Fruit fly (Drosophila melanogaster) whole organism, adult: Measurements from ENCODE around the gene E2f2.
A peak's percentile ranks its signal among the peaks of the same experiment; 100 is the strongest.

Experiments
- CG11617 ChIP-seq: fragments of 200-800 bp; sonication (Bioruptor generic); optimal IDR thresholded peaks from 2 replicates; lab custom pipeline; 2017; ENCODE audit warnings: mild to moderate bottlenecking, missing biosample characterization, missing genetic modification reagents, missing genetic modification characterization
- CG12768 ChIP-seq: fragments of 200-800 bp; sonication (Bioruptor generic); optimal IDR thresholded peaks from 2 replicates; lab custom pipeline; 2017; ENCODE audit warnings: missing biosample characterization, missing genetic modification characterization, mild to moderate bottlenecking, moderate library complexity, missing genetic modification reagents
- CG14711 ChIP-seq: fragments of 200-800 bp; sonication (Bioruptor generic); optimal IDR thresholded peaks from 2 replicates; lab custom pipeline; 2018; ENCODE audit warnings: missing biosample characterization, mild to moderate bottlenecking, missing genetic modification characterization, moderate library complexity
- CG1620 ChIP-seq: fragments of 200-800 bp; sonication (Bioruptor generic); optimal IDR thresholded peaks from 2 replicates; lab custom pipeline; 2016; ENCODE audit warnings: missing biosample characterization, missing genetic modification characterization
- CG33017 ChIP-seq: fragments of 200-800 bp; sonication (Bioruptor generic); optimal IDR thresholded peaks from 2 replicates; lab custom pipeline; 2018; ENCODE audit warnings: missing biosample characterization, mild to moderate bottlenecking, missing genetic modification characterization, moderate library complexity
- CG5204 ChIP-seq: fragments of 200-800 bp; sonication (Bioruptor generic); optimal IDR thresholded peaks from 2 replicates; lab custom pipeline; 2016; ENCODE audit warnings: missing biosample characterization, missing genetic modification characterization
- CG7045 ChIP-seq: fragments of 200-800 bp; sonication (Bioruptor generic); optimal IDR thresholded peaks from 2 replicates; lab custom pipeline; 2017; ENCODE audit warnings: missing biosample characterization, mild to moderate bottlenecking, missing genetic modification characterization
- CG7101 ChIP-seq: fragments of 200-800 bp; sonication (Bioruptor generic); optimal IDR thresholded peaks from 2 replicates; lab custom pipeline; 2018; ENCODE audit warnings: missing biosample characterization, mild to moderate bottlenecking, missing genetic modification characterization, moderate library complexity
- Clk ChIP-seq: fragments of 200-800 bp; sonication (Bioruptor generic); optimal IDR thresholded peaks from 2 replicates; lab custom pipeline; 2017; ENCODE audit warnings: missing biosample characterization, missing genetic modification characterization
- Crg-1 ChIP-seq: fragments of 200-800 bp; sonication (Bioruptor generic); optimal IDR thresholded peaks from 2 replicates; lab custom pipeline; 2016; ENCODE audit warnings: missing biosample characterization, missing genetic modification characterization
- Hr96 ChIP-seq: fragments of 200-800 bp; sonication (Bioruptor generic); optimal IDR thresholded peaks from 2 replicates; lab custom pipeline; 2016; ENCODE audit warnings: missing biosample characterization, missing genetic modification characterization
- Mnt ChIP-seq: fragments of 200-800 bp; sonication (Bioruptor generic); optimal IDR thresholded peaks from 2 replicates; lab custom pipeline; 2016; ENCODE audit warnings: missing biosample characterization, mild to moderate bottlenecking, missing genetic modification characterization
- bab1 ChIP-seq: fragments of 200-800 bp; sonication (Bioruptor generic); optimal IDR thresholded peaks from 3 replicates; lab custom pipeline; 2019; ENCODE audit warnings: missing biosample characterization, mild to moderate bottlenecking, missing genetic modification characterization, moderate library complexity
- cic ChIP-seq: fragments of 200-800 bp; sonication (Bioruptor generic); optimal IDR thresholded peaks from 2 replicates; lab custom pipeline; 2017; ENCODE audit warnings: missing biosample characterization, mild to moderate bottlenecking, missing genetic modification characterization, moderate library complexity
- cnc ChIP-seq, 2 experiments: fragments of >200 bp; optimal IDR thresholded peaks; 2 replicates each; lab custom pipeline; 2017
- kay ChIP-seq: fragments of 200-800 bp; sonication (Bioruptor generic); peaks from one replicate; lab custom pipeline; 2016; ENCODE audit warnings: missing biosample characterization, missing genetic modification characterization, borderline replicate concordance
- ovo ChIP-seq: fragments of 200-800 bp; sonication (Bioruptor generic); optimal IDR thresholded peaks from 2 replicates; lab custom pipeline; 2016; ENCODE audit warnings: missing biosample characterization, missing genetic modification characterization
- pad ChIP-seq: fragments of 200-800 bp; sonication (Bioruptor generic); optimal IDR thresholded peaks from 3 replicates; lab custom pipeline; 2017; ENCODE audit warnings: missing biosample characterization, missing genetic modification characterization, mild to moderate bottlenecking, moderate library complexity, missing genetic modification reagents
- tj ChIP-seq: fragments of 200-800 bp; sonication (Bioruptor generic); optimal IDR thresholded peaks from 3 replicates; lab custom pipeline; 2017; ENCODE audit warnings: missing biosample characterization, mild to moderate bottlenecking, missing genetic modification characterization, moderate library complexity
- toe ChIP-seq: fragments of 200-800 bp; sonication (Bioruptor generic); optimal IDR thresholded peaks from 2 replicates; lab custom pipeline; 2016; ENCODE audit warnings: missing biosample characterization, missing genetic modification characterization

The E2f2 gene

DNA sequence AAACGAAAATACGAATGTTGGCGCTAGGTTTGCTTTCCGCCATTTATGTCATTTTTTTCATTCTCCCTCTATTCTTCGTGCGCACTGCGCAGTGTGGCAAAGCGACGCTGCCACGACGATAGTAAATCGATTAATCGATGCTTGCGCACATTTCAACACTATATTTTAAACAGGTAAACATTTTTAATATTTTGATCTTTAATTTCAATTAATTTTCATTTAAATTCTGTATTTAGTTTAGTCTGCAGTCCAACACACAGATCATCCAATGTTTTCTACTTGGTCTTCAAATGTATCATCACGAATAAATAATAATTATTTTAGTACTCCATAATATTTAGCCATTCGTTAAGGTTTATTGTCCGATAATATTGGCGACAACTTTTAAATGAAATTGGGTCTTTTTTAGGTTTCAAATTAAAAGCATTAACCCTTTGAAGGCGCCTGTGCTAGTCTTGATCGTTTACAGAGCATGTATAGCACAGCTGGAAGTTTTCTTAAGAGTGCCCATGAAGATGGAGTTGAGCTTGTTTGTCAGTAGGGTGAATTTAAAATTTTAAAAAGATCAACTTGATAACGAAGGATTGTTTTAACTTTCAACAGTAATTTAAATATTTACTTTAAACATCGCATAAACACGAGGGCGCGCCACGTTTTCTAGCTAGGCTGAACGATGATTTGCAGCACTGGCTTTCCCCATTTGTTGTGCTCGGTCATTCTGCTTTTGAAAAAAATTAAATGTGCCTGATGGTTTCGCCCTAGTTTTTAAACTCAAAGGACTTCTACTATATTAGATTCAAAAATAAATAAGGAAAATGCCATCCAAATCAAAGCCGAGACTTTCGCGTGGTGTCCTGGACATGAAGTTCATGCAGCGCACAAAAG, at the start of gene E2f2, which contains the start of gene Mpp6:
TSS of gene E2f2 (minus strand) at position 594 of the 885 bp plus-strand sequence.
TSS of gene Mpp6 (plus strand) at position 133 of the 885 bp plus-strand sequence.
- no peak for TF ChIP-seq CG14711 (tag; lab: Kevin White, UChicago)
- TF ChIP-seq toe (GFP tag; lab: Kevin White, UChicago): peak; percentile 64
- TF ChIP-seq bab1 (GFP tag; lab: Kevin White, UChicago): no peak
- peak; percentile 62 for TF ChIP-seq CG7101 (tag; lab: Kevin White, UChicago)
- TF ChIP-seq CG11617: peak; percentile 2
- peak; percentile 63 for TF ChIP-seq pad
- peak; percentile 83 for TF ChIP-seq CG1620 (GFP tag; lab: Kevin White, UChicago)
- peak; percentile 90 for TF ChIP-seq Mnt (GFP tag; lab: Kevin White, UChicago)
- TF ChIP-seq Hr96: no peak
- no peak for TF ChIP-seq CG5204 (GFP tag; lab: Kevin White, UChicago)
- TF ChIP-seq cic (GFP tag; lab: Kevin White, UChicago): no peak
- no peak for TF ChIP-seq CG7045 (GFP tag; lab: Kevin White, UChicago)
- peak; percentile 29 for TF ChIP-seq CG33017
- TF ChIP-seq kay: no peak
- no peak for TF ChIP-seq cnc (optimal IDR thresholded peaks at IDR 0.05; lab: Kevin White, UChicago)
- peak; percentile 76 for TF ChIP-seq Crg-1
- TF ChIP-seq ovo (GFP tag; lab: Kevin White, UChicago): no peak
- TF ChIP-seq tj: no peak
- peak; percentile 59 for TF ChIP-seq Clk (GFP tag; lab: Kevin White, UChicago)
- peak; percentile 67 for TF ChIP-seq CG12768 (GFP tag; lab: Kevin White, UChicago)

DNA sequence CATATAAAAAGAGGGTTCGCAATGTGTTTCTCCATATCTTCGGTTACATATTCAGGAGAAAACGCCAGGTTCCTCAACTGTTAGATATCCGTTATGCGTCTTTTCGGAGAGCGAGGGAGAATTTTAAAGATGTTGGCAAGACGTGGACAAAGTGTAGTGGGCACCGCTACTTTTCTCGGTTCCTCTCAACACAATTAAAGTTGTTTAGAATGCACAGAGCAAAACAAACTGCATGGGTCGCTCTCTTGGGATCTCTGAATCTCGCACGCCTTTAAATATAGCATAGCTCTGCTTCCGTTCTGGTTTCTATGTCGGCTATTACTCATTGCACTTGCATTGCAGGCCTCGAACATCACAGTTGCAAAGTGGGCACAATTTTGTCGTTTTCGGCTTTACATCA, 49.6 kb upstream of the E2f2 start, which contains the start of gene clumsy:
TSS of gene clumsy (plus strand) at position 301 of the 400 bp plus-strand sequence.
- TF ChIP-seq CG11617: no peak
- TF ChIP-seq kay: no peak
- no peak for TF ChIP-seq toe (GFP tag; lab: Kevin White, UChicago)
- TF ChIP-seq Clk (GFP tag; lab: Kevin White, UChicago): no peak
- no peak for TF ChIP-seq Crg-1
- TF ChIP-seq pad: peak; percentile 19

dm6 chr2L:21202702-21203101, 46.2 kb upstream of the E2f2 start, which contains the start of gene CG31988:
Gene CG31988, minus strand, starts transcription at chr2L:21202802.
- TF ChIP-seq CG11617 (no peak), CG7045 (GFP tag; lab: Kevin White, UChicago) (no peak), CG12768 (GFP tag; lab: Kevin White, UChicago) (no peak), pad (no peak), CG5204 (GFP tag; lab: Kevin White, UChicago) (no peak), cic (GFP tag; lab: Kevin White, UChicago) (no peak), tj (no peak), kay (no peak), toe (GFP tag; lab: Kevin White, UChicago) (no peak), CG1620 (GFP tag; lab: Kevin White, UChicago) (no peak), Clk (GFP tag; lab: Kevin White, UChicago) (no peak), CG33017 (no peak), cnc (optimal IDR thresholded peaks at IDR 0.05; lab: Kevin White, UChicago) (no peak)

DNA sequence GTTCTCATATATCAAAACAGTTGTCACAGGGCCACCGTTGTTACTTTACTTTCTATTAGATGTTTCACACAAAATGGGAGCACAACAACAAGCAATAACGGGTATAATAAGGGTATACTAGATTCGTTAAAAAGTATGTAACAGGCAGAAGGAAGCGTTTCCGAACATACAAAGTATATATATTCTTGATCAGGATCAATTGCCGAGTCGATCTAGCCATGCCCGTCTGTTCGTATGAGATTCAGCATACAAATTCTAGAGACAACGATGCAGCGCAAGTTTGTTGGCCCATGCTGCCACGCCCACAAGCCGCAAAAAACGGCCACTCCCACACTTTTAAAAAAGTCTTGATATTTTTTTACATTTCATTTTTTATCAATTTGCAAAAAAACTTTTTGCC, 43.7 kb upstream of the E2f2 start, which contains the start of gene CG31624:
TSS of gene CG31624 (minus strand) at position 101 of the 400 bp plus-strand sequence.
- TF ChIP-seq CG14711 (tag; lab: Kevin White, UChicago): no peak
- TF ChIP-seq CG12768 (GFP tag; lab: Kevin White, UChicago): no peak
- no peak for TF ChIP-seq tj

DNA sequence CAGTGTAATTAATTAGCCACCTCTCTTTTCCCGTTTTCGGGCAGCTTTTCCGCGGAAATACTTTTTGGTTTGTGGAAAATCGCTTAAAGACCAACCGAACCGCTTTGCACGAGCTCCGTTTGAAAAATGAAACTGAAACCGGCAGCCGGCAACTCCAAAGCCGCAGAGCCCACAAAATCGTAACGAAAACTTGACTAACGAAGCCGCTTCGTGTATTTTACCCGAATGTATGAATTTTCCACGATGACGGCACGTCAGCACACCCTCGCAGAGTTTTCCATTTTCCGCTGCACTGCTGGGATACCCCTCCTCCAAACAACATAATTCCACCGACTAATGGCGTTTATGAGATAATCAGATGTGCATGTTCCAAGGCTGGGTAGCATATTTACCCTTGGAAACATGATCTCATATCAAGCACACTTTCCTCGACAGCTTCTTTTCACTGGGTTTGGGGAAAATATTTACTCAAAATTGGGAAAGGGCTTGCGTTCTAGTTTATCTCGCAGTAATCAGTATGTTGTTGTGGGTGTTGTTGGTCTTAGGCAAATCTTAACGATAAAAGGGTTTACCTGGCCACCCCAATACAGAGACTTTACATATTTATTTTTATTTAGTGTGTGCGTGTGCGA, 42.2 kb upstream of the E2f2 start, which contains the start of gene Ret:
TSS of gene Ret (minus strand) at position 130 of the 632 bp plus-strand sequence.
- TF ChIP-seq bab1 (GFP tag; lab: Kevin White, UChicago): no peak
- TF ChIP-seq ovo (GFP tag; lab: Kevin White, UChicago): no peak
- TF ChIP-seq CG12768 (GFP tag; lab: Kevin White, UChicago): no peak
- no peak for TF ChIP-seq Crg-1
- no peak for TF ChIP-seq Clk (GFP tag; lab: Kevin White, UChicago)
- no peak for TF ChIP-seq toe (GFP tag; lab: Kevin White, UChicago)
- TF ChIP-seq CG14711 (tag; lab: Kevin White, UChicago): no peak
- no peak for TF ChIP-seq CG11617
- TF ChIP-seq Mnt (GFP tag; lab: Kevin White, UChicago): no peak

DNA sequence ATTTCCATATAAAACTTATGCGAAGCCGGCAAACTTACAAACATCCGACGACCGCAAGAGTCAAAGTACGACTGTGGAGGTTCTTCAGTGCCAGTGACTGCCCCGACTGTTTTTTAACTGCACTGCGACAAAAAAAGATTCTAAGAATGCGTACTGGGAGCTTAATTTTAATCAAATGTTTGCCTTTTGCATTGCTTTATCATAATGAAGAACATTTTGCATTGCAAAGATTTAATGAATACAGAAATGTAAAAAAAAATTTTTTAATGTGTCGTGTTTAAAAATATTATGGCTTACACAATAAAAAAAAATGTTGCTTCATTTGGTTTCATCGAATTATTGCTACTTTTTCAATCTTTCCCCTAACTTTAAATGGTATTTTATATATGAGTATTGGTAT, 40.6 kb upstream of the E2f2 start:
- TF ChIP-seq cnc (optimal IDR thresholded peaks at IDR 0.05; lab: Kevin White, UChicago) (no peak), CG7045 (GFP tag; lab: Kevin White, UChicago) (no peak), bab1 (GFP tag; lab: Kevin White, UChicago) (no peak), CG11617 (no peak), pad (no peak), CG7101 (tag; lab: Kevin White, UChicago) (no peak), CG33017 (no peak), CG12768 (GFP tag; lab: Kevin White, UChicago) (no peak), cic (GFP tag; lab: Kevin White, UChicago) (no peak), kay (no peak), CG1620 (GFP tag; lab: Kevin White, UChicago) (no peak), ovo (GFP tag; lab: Kevin White, UChicago) (no peak), CG14711 (tag; lab: Kevin White, UChicago) (no peak), tj (no peak), Crg-1 (no peak), Hr96 (no peak)
